Worm (Caenorhabditis elegans) whole organism, young adult: ENCODE data around the gene T05A10.6.

Source experiments
- B0035.1 ChIP-seq: sonication (generic microtip); optimal IDR thresholded peaks from 2 replicates; lab custom pipeline; 2016; ENCODE audit warnings: missing genetic modification characterization, mild to moderate bottlenecking, missing compliant biosample characterization, missing genotype, missing genetic modification reagents
- B0261.1 ChIP-seq: sonication (generic microtip); optimal IDR thresholded peaks from 2 replicates; lab custom pipeline; 2016; ENCODE audit warnings: mild to moderate bottlenecking, missing genetic modification characterization, moderate library complexity, missing compliant biosample characterization
- B0336.3 ChIP-seq: fragments of 200-800 bp; sonication (Bioruptor generic); IDR thresholded peaks from 2 replicates; pipeline ENCODE4 v1.3.6; 2022; ENCODE audit warnings: missing genetic modification characterization, missing compliant biosample characterization
- C17E4.6 ChIP-seq: fragments of 200-800 bp; sonication (Bioruptor generic); IDR thresholded peaks from 2 replicates; pipeline ENCODE4 v1.3.6; 2022; ENCODE audit warnings: missing genetic modification reagents, missing genetic modification characterization, missing compliant biosample characterization
- D2030.7 ChIP-seq: fragments of 200-800 bp; sonication (Bioruptor generic); IDR thresholded peaks from 2 replicates; pipeline ENCODE4 v1.3.6; 2022; ENCODE audit warnings: missing genetic modification reagents, missing genetic modification characterization, missing compliant biosample characterization
- F10E7.11 ChIP-seq: sonication (generic microtip); optimal IDR thresholded peaks from 2 replicates; lab custom pipeline; 2017; ENCODE audit warnings: mild to moderate bottlenecking, missing genetic modification characterization, moderate library complexity, missing compliant biosample characterization
- F23B12.7 ChIP-seq: sonication (generic microtip); optimal IDR thresholded peaks from 2 replicates; lab custom pipeline; 2017; ENCODE audit warnings: missing genetic modification characterization, mild to moderate bottlenecking, missing compliant biosample characterization, antibody characterized with exemption, moderate library complexity; ENCODE audit not compliant: insufficient read depth
- F33H1.4 ChIP-seq: fragments of 200-800 bp; sonication (Bioruptor generic); IDR thresholded peaks from 2 replicates; pipeline ENCODE4 v1.3.6; 2022; ENCODE audit warnings: missing genetic modification reagents, missing genetic modification characterization, missing compliant biosample characterization
- F57C9.4 ChIP-seq: sonication (generic microtip); optimal IDR thresholded peaks from 2 replicates; lab custom pipeline; 2017; ENCODE audit warnings: mild to moderate bottlenecking, missing genetic modification characterization, missing compliant biosample characterization
- Y53F4B.3 ChIP-seq: fragments of 200-800 bp; sonication (Bioruptor generic); IDR thresholded peaks from 2 replicates; pipeline ENCODE4 v1.3.6; 2022; ENCODE audit warnings: missing genetic modification reagents, missing genetic modification characterization, missing compliant biosample characterization
- Y56A3A.18 ChIP-seq: fragments of 200-800 bp; sonication (Bioruptor generic); IDR thresholded peaks from 2 replicates; pipeline ENCODE4 v1.3.6; 2022; ENCODE audit warnings: missing genetic modification reagents, missing genetic modification characterization, missing compliant biosample characterization
- aptf-2 ChIP-seq: fragments of 200-800 bp; sonication (Bioruptor generic); conservative IDR thresholded peaks from 2 replicates; pipeline ENCODE4 v1.3.6; 2022; ENCODE audit warnings: missing genetic modification reagents, missing genetic modification characterization, missing compliant biosample characterization
- aptf-3 ChIP-seq: fragments of 200-800 bp; sonication (Bioruptor generic); IDR thresholded peaks from 2 replicates; pipeline ENCODE4 v1.3.6; 2022; ENCODE audit warnings: missing genetic modification characterization, missing compliant biosample characterization
- attf-3 ChIP-seq: fragments of 200-800 bp; sonication (Bioruptor generic); conservative IDR thresholded peaks from 2 replicates; pipeline ENCODE4 v1.3.6; 2022; ENCODE audit warnings: missing genetic modification reagents, missing genetic modification characterization, missing compliant biosample characterization
- attf-5 ChIP-seq: fragments of 200-800 bp; sonication (Bioruptor generic); optimal IDR thresholded peaks from 2 replicates; lab custom pipeline; 2018; ENCODE audit warnings: mild to moderate bottlenecking, missing genetic modification characterization, missing compliant biosample characterization
- attf-6 ChIP-seq: fragments of 200-800 bp; sonication (Bioruptor generic); IDR thresholded peaks from 2 replicates; pipeline ENCODE4 v1.3.6; 2022; ENCODE audit warnings: missing genetic modification reagents, missing genetic modification characterization, missing compliant biosample characterization
- ccch-3 ChIP-seq: fragments of 200-800 bp; sonication (Bioruptor generic); optimal IDR thresholded peaks from 2 replicates; lab custom pipeline; 2018; ENCODE audit warnings: mild to moderate bottlenecking, missing genetic modification characterization, missing compliant biosample characterization
- cebp-2 ChIP-seq: fragments of 200-800 bp; sonication (Bioruptor generic); IDR thresholded peaks from 2 replicates; pipeline ENCODE4 v1.3.6; 2022; ENCODE audit warnings: missing genetic modification characterization, missing compliant biosample characterization
- ceh-27 ChIP-seq: fragments of 200-800 bp; sonication (Bioruptor generic); optimal IDR thresholded peaks from 2 replicates; lab custom pipeline; 2018; ENCODE audit warnings: mild to moderate bottlenecking, missing genetic modification characterization, moderate library complexity, missing compliant biosample characterization
- ceh-58 ChIP-seq: fragments of 200-800 bp; sonication (Bioruptor generic); IDR thresholded peaks from 2 replicates; pipeline ENCODE4 v1.3.6; 2022; ENCODE audit warnings: missing genetic modification characterization, missing compliant biosample characterization
- ceh-91 ChIP-seq: fragments of 200-800 bp; sonication (Bioruptor generic); IDR thresholded peaks from 2 replicates; pipeline ENCODE4 v1.3.6; 2022; ENCODE audit warnings: missing genetic modification reagents, missing genetic modification characterization, missing compliant biosample characterization
- chd-7 ChIP-seq: sonication (generic microtip); optimal IDR thresholded peaks from 2 replicates; lab custom pipeline; 2016; ENCODE audit warnings: mild to moderate bottlenecking, missing genetic modification characterization, moderate library complexity, missing compliant biosample characterization
- die-1 ChIP-seq: sonication (generic microtip); optimal IDR thresholded peaks from 2 replicates; lab custom pipeline; 2016; ENCODE audit warnings: missing genotype, mild to moderate bottlenecking, missing genetic modification characterization, missing compliant biosample characterization
- dox-1 ChIP-seq: fragments of 200-800 bp; sonication (Bioruptor generic); IDR thresholded peaks from 2 replicates; pipeline ENCODE4 v1.3.6; 2022; ENCODE audit warnings: missing genetic modification reagents, missing genetic modification characterization, missing compliant biosample characterization
- dpff-1 ChIP-seq: sonication (generic microtip); optimal IDR thresholded peaks from 2 replicates; lab custom pipeline; 2017; ENCODE audit warnings: mild to moderate bottlenecking, missing genetic modification characterization, missing compliant biosample characterization
- ekl-4 ChIP-seq: fragments of 200-800 bp; sonication (Bioruptor generic); IDR thresholded peaks from 2 replicates; pipeline ENCODE4 v1.3.6; 2022; ENCODE audit warnings: missing genetic modification reagents, missing genetic modification characterization, missing compliant biosample characterization
- ets-4 ChIP-seq: fragments of 200-800 bp; sonication (Bioruptor generic); optimal IDR thresholded peaks from 2 replicates; lab custom pipeline; 2018; ENCODE audit warnings: mild to moderate bottlenecking, missing genetic modification characterization, missing compliant biosample characterization
- gei-17 ChIP-seq: fragments of 200-800 bp; sonication (Bioruptor generic); optimal IDR thresholded peaks from 2 replicates; lab custom pipeline; 2018; ENCODE audit warnings: mild to moderate bottlenecking, missing genetic modification characterization, missing compliant biosample characterization
- hlh-26 ChIP-seq: fragments of 200-800 bp; sonication (Bioruptor generic); conservative IDR thresholded peaks from 2 replicates; pipeline ENCODE4 v1.3.6; 2022; ENCODE audit warnings: missing genetic modification reagents, missing genetic modification characterization, missing compliant biosample characterization
- let-526 ChIP-seq: fragments of 200-800 bp; sonication (Bioruptor generic); IDR thresholded peaks from 2 replicates; pipeline ENCODE4 v1.3.6; 2022; ENCODE audit warnings: missing genetic modification reagents, missing genetic modification characterization, missing compliant biosample characterization
- let-607 ChIP-seq, 2 experiments: fragments of 200-800 bp in 1 of 2; sonication (Bioruptor generic) in 1 of 2; sonication (generic microtip) in 1 of 2; optimal IDR thresholded peaks; 2 replicates each; lab custom pipeline; 2016 to 2018; ENCODE audit warnings: mild to moderate bottlenecking in 2 of 2, missing compliant biosample characterization in 2 of 2, missing genetic modification characterization in 2 of 2, moderate library complexity in 2 of 2, missing genotype in 1 of 2
- lin-35 ChIP-seq, 3 experiments: fragments of 150-350 bp in 2 of 3; sonication (generic microtip) in 1 of 3; optimal IDR thresholded peaks; 2 replicates each; lab custom pipeline; 2014 to 2018; ENCODE audit warnings: missing biosample characterization in 3 of 3, missing genetic modification characterization in 3 of 3, missing genetic modification reagents in 3 of 3
- lir-1 ChIP-seq: fragments of 200-800 bp; sonication (Bioruptor generic); conservative IDR thresholded peaks from 2 replicates; pipeline ENCODE4 v1.3.6; 2022; ENCODE audit warnings: missing genetic modification reagents, missing genetic modification characterization, missing compliant biosample characterization
- madf-8 ChIP-seq: fragments of 200-800 bp; sonication (Bioruptor generic); conservative IDR thresholded peaks from 2 replicates; pipeline ENCODE4 v1.3.6; 2022; ENCODE audit warnings: missing genetic modification reagents, missing genetic modification characterization, missing compliant biosample characterization
- mcd-1 ChIP-seq: fragments of 200-800 bp; sonication (Bioruptor generic); IDR thresholded peaks from 2 replicates; pipeline ENCODE4 v1.3.6; 2022; ENCODE audit warnings: missing genetic modification reagents, missing genetic modification characterization, missing compliant biosample characterization
- mxl-1 ChIP-seq: sonication (generic microtip); optimal IDR thresholded peaks from 2 replicates; lab custom pipeline; 2016; ENCODE audit warnings: missing genetic modification characterization, missing compliant biosample characterization
- nfya-2 ChIP-seq: fragments of 200-800 bp; sonication (Bioruptor generic); IDR thresholded peaks from 2 replicates; pipeline ENCODE4 v1.3.6; 2022; ENCODE audit warnings: missing genetic modification reagents, missing genetic modification characterization, missing compliant biosample characterization
- nfyb-1 ChIP-seq: fragments of 200-800 bp; sonication (Bioruptor generic); IDR thresholded peaks from 2 replicates; pipeline ENCODE4 v1.3.6; 2022; ENCODE audit warnings: missing genetic modification reagents, missing genetic modification characterization, missing compliant biosample characterization
- nhr-27 ChIP-seq: fragments of 200-800 bp; sonication (Bioruptor generic); optimal IDR thresholded peaks from 2 replicates; lab custom pipeline; 2018; ENCODE audit warnings: mild to moderate bottlenecking, missing genetic modification characterization, moderate library complexity, missing compliant biosample characterization
- pha-4 ChIP-seq: fragments of 150-350 bp; sonication (generic microtip); optimal IDR thresholded peaks from 2 replicates; lab custom pipeline; 2014; ENCODE audit warnings: missing biosample characterization, missing genetic modification reagents, missing genetic modification characterization
- rec-8 ChIP-seq, 2 experiments: sonication (generic microtip); optimal IDR thresholded peaks; 2 replicates each; lab custom pipeline; 2016; ENCODE audit warnings: mild to moderate bottlenecking in 2 of 2, missing genetic modification characterization in 2 of 2, missing genetic modification reagents in 2 of 2, missing genotype in 2 of 2, missing biosample characterization in 1 of 2, missing compliant biosample characterization in 1 of 2, moderate library complexity in 1 of 2
- somi-1 ChIP-seq: fragments of 200-800 bp; sonication (Bioruptor generic); optimal IDR thresholded peaks from 2 replicates; lab custom pipeline; 2018; ENCODE audit warnings: mild to moderate bottlenecking, missing genetic modification characterization, missing compliant biosample characterization
- tbx-9 ChIP-seq: sonication (generic microtip); optimal IDR thresholded peaks from 2 replicates; lab custom pipeline; 2016; ENCODE audit warnings: borderline replicate concordance, missing genetic modification characterization, inconsistent platforms, missing compliant biosample characterization
- tlf-1 ChIP-seq: fragments of 200-800 bp; sonication (Bioruptor generic); optimal IDR thresholded peaks from 2 replicates; lab custom pipeline; 2018; ENCODE audit warnings: mild to moderate bottlenecking, missing genetic modification characterization, missing compliant biosample characterization
- unc-130 ChIP-seq: sonication (generic microtip); optimal IDR thresholded peaks from 2 replicates; lab custom pipeline; 2016; ENCODE audit warnings: missing genetic modification reagents, missing genetic modification characterization, missing compliant biosample characterization
- unc-62 ChIP-seq: fragments of 150-350 bp; optimal IDR thresholded peaks from 2 replicates; lab custom pipeline; 2014; ENCODE audit warnings: missing biosample characterization, missing genetic modification reagents, missing genetic modification characterization
- ztf-22 ChIP-seq: fragments of 200-800 bp; sonication (Bioruptor generic); optimal IDR thresholded peaks from 2 replicates; lab custom pipeline; 2018; ENCODE audit warnings: mild to moderate bottlenecking, missing genetic modification characterization, moderate library complexity, missing compliant biosample characterization
- ztf-25 ChIP-seq: fragments of 200-800 bp; sonication (Bioruptor generic); IDR thresholded peaks from 2 replicates; pipeline ENCODE4 v1.3.6; 2022; ENCODE audit warnings: missing genetic modification reagents, missing genetic modification characterization, missing compliant biosample characterization

T05A10.6 gene

DNA sequence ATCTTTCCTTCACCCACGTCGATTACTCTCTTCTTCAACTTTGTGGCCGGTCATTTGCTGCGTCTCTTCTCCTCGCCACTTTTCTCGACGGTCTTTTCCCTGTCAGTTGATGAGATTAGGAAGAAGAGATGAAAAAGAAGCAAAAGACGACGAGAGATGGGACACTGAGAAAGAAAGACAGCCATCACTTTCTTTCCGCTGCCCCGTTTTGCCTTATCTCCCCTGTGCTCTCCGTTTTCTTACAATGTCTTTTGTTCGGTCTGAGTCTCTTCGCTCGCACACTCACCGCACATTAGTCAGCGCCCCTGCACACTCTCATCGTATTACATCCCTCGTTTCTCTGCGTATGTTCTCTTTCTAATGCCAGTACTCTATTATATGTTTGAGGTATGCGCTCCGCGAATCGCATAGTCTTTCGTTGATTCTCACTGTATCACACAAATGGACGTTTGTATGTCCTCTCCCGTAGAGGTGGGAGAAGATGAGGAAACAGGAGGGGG lies 28.4 kb downstream of the T05A10.6 start:
- TF ChIP-seq hlh-26 (GFP tag; lab: Robert Waterston, UW): no peak
- TF ChIP-seq Y56A3A.18 (GFP tag; lab: Robert Waterston, UW): 0 out of 2 replicates have a peak, but pooled peaks have one; percentile 37
- TF ChIP-seq nfya-2 (GFP tag; lab: Robert Waterston, UW): no peak
- TF ChIP-seq attf-6 (GFP tag; lab: Robert Waterston, UW): no peak
- no peak for TF ChIP-seq F23B12.7 (tag; lab: Kevin White, UChicago)
- TF ChIP-seq unc-130 (GFP tag; lab: Kevin White, UChicago): no peak
- TF ChIP-seq tlf-1 (GFP tag; lab: Kevin White, UChicago): peak; percentile 64
- TF ChIP-seq gei-17: peak; percentile 80
- TF ChIP-seq unc-62 (GFP tag; lab: Kevin White, UChicago): peak; percentile 58
- TF ChIP-seq ztf-22 (GFP tag; lab: Kevin White, UChicago): peak; percentile 87
- peak in 1 of 2 experiments; percentile 6 for TF ChIP-seq rec-8 (tag; optimal IDR thresholded peaks at IDR 0.05; lab: Kevin White, UChicago)
- TF ChIP-seq F33H1.4 (GFP tag; lab: Robert Waterston, UW): no peak
- 0 out of 2 replicates have a peak, but pooled peaks have one; percentile 22 for TF ChIP-seq attf-3 (GFP tag; lab: Robert Waterston, UW)
- peak; percentile 89 for TF ChIP-seq somi-1 (GFP tag; lab: Kevin White, UChicago)
- no peak for TF ChIP-seq tbx-9 (tag; lab: Kevin White, UChicago)
- peak; percentile 43 for TF ChIP-seq ceh-27 (GFP tag; lab: Kevin White, UChicago)
- peak; percentile 94 for TF ChIP-seq B0336.3 (GFP tag; lab: Robert Waterston, UW)
- TF ChIP-seq B0035.1: no peak
- TF ChIP-seq Y53F4B.3 (GFP tag; lab: Robert Waterston, UW): no peak
- no peak for TF ChIP-seq aptf-3 (GFP tag; lab: Robert Waterston, UW)
- TF ChIP-seq mcd-1 (GFP tag; lab: Robert Waterston, UW): peak; percentile 68
- TF ChIP-seq nhr-27 (tag; lab: Kevin White, UChicago): no peak
- TF ChIP-seq ztf-25 (GFP tag; lab: Robert Waterston, UW): no peak
- TF ChIP-seq nfyb-1 (GFP tag; lab: Robert Waterston, UW): peak; percentile 85; the same call in 1 of the 2 replicates
- TF ChIP-seq let-607 (tag; optimal IDR thresholded peaks at IDR 0.05; lab: Kevin White, UChicago): peak; percentile 51 to 83
- TF ChIP-seq lir-1 (GFP tag; lab: Robert Waterston, UW): 0 out of 2 replicates have a peak, but pooled peaks have one; percentile 35
- peak; percentile 94 for TF ChIP-seq chd-7 (tag; lab: Kevin White, UChicago)
- TF ChIP-seq dpff-1: no peak
- TF ChIP-seq B0261.1 (tag; lab: Kevin White, UChicago): peak; percentile 9
- TF ChIP-seq ccch-3: no peak
- TF ChIP-seq lin-35 (GFP tag; optimal IDR thresholded peaks at IDR 0.05; lab: Kevin White, UChicago): peak in 1 of 3 experiments; percentile 78
- TF ChIP-seq dox-1 (GFP tag; lab: Robert Waterston, UW): peak; percentile 89; the same call in 1 of the 2 replicates
- peak; percentile 81 for TF ChIP-seq attf-5
- TF ChIP-seq F57C9.4 (tag; lab: Kevin White, UChicago): no peak
- 0 out of 2 replicates have a peak, but pooled peaks have one; percentile 36 for TF ChIP-seq let-526 (GFP tag; lab: Robert Waterston, UW)
- TF ChIP-seq aptf-2 (GFP tag; lab: Robert Waterston, UW): no peak
- TF ChIP-seq F10E7.11 (tag; lab: Kevin White, UChicago): no peak
- no peak for TF ChIP-seq ceh-58 (GFP tag; lab: Robert Waterston, UW)
- TF ChIP-seq die-1 (tag; lab: Kevin White, UChicago): peak; percentile 64
- TF ChIP-seq D2030.7 (GFP tag; lab: Robert Waterston, UW): no peak
- TF ChIP-seq ets-4 (GFP tag; lab: Kevin White, UChicago): peak; percentile 44
- TF ChIP-seq ceh-91: no peak
- peak; percentile 58 for TF ChIP-seq pha-4 (tag; lab: Kevin White, UChicago)
- no peak for TF ChIP-seq C17E4.6 (GFP tag; lab: Robert Waterston, UW)
- TF ChIP-seq mxl-1: no peak
- 0 out of 2 replicates have a peak, but pooled peaks have one; percentile 80 for TF ChIP-seq ekl-4 (GFP tag; lab: Robert Waterston, UW)
- no peak for TF ChIP-seq madf-8 (GFP tag; lab: Robert Waterston, UW)
- no peak for TF ChIP-seq cebp-2 (GFP tag; lab: Robert Waterston, UW)
